Worm (Caenorhabditis elegans) whole organism, young adult: ENCODE measurements around the gene F22B3.5.
"Not testable (repeated sequence)": the region's sequence is repeated elsewhere in the genome, so short reads cannot be mapped to it uniquely, and the experiment has no call there.

ENCODE experiments used
- B0261.1 ChIP-seq: sonication (generic microtip); optimal IDR thresholded peaks from 2 replicates; lab custom pipeline; 2016; ENCODE audit warnings: mild to moderate bottlenecking, missing genetic modification characterization, moderate library complexity, missing compliant biosample characterization
- ama-1 ChIP-seq, 3 experiments: fragments of 150-350 bp in 1 of 3; sonication (generic microtip) in 2 of 3; optimal IDR thresholded peaks; 2 replicates each; lab custom pipeline; 2014 to 2018; ENCODE audit warnings: missing biosample characterization in 2 of 3, missing genetic modification characterization in 2 of 3, missing genetic modification reagents in 2 of 3
- dpl-1 ChIP-seq: fragments of 150-350 bp; optimal IDR thresholded peaks from 2 replicates; lab custom pipeline; 2014; ENCODE audit warnings: missing biosample characterization, missing genetic modification reagents, missing genetic modification characterization
- him-1 ChIP-seq: sonication (generic microtip); optimal IDR thresholded peaks from 2 replicates; lab custom pipeline; 2016; ENCODE audit warnings: missing genotype, missing genetic modification reagents, missing genetic modification characterization, missing compliant biosample characterization
- pha-4 ChIP-seq: fragments of 150-350 bp; sonication (generic microtip); optimal IDR thresholded peaks from 2 replicates; lab custom pipeline; 2014; ENCODE audit warnings: missing biosample characterization, missing genetic modification reagents, missing genetic modification characterization
- repo-1 ChIP-seq: sonication (generic microtip); optimal IDR thresholded peaks from 2 replicates; lab custom pipeline; 2017; ENCODE audit warnings: mild to moderate bottlenecking, missing genetic modification characterization, missing compliant biosample characterization
- sea-2 ChIP-seq: fragments of 200-800 bp; sonication (Bioruptor generic); IDR thresholded peaks from 2 replicates; pipeline ENCODE4 v1.3.6; 2022; ENCODE audit warnings: missing genetic modification characterization, missing compliant biosample characterization

DNA sequence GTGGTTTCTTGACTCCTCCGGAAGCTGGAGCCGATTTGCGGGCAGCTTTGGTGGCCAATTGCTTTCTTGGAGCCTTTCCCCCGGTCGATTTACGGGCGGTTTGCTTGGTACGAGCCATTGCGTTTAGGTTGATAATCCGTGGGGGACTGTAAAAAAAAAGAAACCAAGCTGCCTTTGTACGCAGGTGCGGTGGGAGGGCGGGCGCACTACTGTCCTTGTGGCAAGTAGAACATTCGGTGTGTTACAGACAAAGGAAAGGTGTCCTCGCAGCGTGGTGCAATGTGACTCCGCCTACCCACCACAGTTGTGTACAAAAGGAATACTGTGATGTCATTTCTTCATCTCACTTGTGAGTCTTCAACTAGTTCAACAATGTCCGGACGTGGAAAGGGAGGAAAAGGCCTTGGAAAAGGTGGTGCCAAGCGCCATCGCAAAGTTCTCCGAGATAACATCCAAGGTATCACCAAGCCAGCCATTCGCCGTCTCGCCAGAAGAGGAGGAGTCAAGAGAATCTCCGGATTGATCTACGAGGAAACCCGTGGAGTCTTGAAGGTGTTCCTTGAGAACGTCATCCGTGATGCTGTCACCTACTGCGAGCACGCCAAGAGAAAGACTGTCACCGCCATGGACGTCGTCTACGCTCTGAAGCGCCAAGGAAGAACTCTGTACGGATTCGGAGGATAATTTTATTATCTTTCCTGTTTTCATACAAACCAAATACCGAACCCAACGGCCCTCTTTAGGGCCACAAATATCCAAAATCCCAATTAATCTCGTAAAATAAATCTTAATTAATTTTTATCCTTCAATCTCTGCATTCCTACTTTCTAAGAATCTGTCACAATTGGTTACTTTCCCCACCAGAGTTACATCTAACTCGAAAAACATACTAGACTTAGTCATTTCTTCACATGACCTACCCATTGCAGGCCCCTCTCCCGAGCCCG, 9.6 kb downstream of the F22B3.5 start, which contains the start of the genes his-63 and his-64:
- not testable (repeated sequence) for TF ChIP-seq pha-4 (tag; lab: Kevin White, UChicago); B0261.1 (tag; lab: Kevin White, UChicago); him-1 (tag; lab: Kevin White, UChicago); ama-1 (optimal IDR thresholded peaks at IDR 0.05; lab: Kevin White, UChicago); ama-1 (GFP tag; optimal IDR thresholded peaks at IDR 0.05; lab: Kevin White, UChicago); sea-2 (GFP tag; lab: Robert Waterston, UW); dpl-1 (GFP tag; lab: Kevin White, UChicago); repo-1 (tag; lab: Kevin White, UChicago)
